Worm (Caenorhabditis elegans): ENCODE data around the gene hbl-1.

The hbl-1 gene

DNA sequence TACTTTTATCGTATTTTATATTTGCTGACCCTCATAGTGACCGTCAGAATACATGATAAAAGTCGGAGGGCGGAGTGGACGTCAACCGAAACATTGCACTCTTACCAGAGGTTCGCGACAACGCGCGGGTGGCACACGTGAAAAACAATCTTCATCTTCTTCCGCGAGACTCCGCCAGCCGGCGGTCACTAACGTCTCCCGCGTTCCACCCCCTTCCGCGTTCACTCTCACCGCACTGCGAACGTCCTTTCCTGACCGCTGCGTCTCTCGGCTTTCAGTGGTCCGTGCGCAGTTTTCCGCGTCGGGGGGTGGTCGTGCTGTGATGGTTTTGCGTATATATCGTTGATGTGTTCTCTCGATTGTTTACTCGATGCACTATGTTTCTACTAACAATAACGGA lies 3.8 kb upstream of the hbl-1 start (continued):
- TF ChIP-seq pax-1 (tag; optimal IDR thresholded peaks at IDR 0.05) (no peak), pha-2 (tag; optimal IDR thresholded peaks at IDR 0.05) (no peak), unc-55 (GFP tag; optimal IDR thresholded peaks at IDR 0.05) (peak; percentile 70), F13H6.1 (tag; optimal IDR thresholded peaks at IDR 0.05) (no peak), nhr-232 (tag; optimal IDR thresholded peaks at IDR 0.05) (peak; percentile 31), tbx-7 (tag; optimal IDR thresholded peaks at IDR 0.05) (no peak), ama-1 (optimal IDR thresholded peaks at IDR 0.05) (no peak), nhr-11 (tag; optimal IDR thresholded peaks at IDR 0.05) (no peak), C38D4.7 (GFP tag; optimal IDR thresholded peaks at IDR 0.05) (no peak), unc-86 (tag; optimal IDR thresholded peaks at IDR 0.05) (peak; percentile 49), sdc-2 (tag; optimal IDR thresholded peaks at IDR 0.05) (peak; percentile 64), ceh-18 (tag; optimal IDR thresholded peaks at IDR 0.05) (no peak), ceh-34 (tag; optimal IDR thresholded peaks at IDR 0.05) (peak; percentile 86), ceh-14 (tag; optimal IDR thresholded peaks at IDR 0.05) (no peak), ceh-22 (tag; optimal IDR thresholded peaks at IDR 0.05) (no peak), tbx-2 (tag; optimal IDR thresholded peaks at IDR 0.05) (peak; percentile 61), syd-9 (tag; optimal IDR thresholded peaks at IDR 0.05) (peak; percentile 76), lim-6 (tag; optimal IDR thresholded peaks at IDR 0.05) (no peak), sox-2 (GFP tag; IDR thresholded peaks at IDR 0.05) (no peak), ceh-31 (tag; optimal IDR thresholded peaks at IDR 0.05) (peak; percentile 51), zip-5 (tag; optimal IDR thresholded peaks at IDR 0.05) (no peak), sox-4 (tag; optimal IDR thresholded peaks at IDR 0.05) (no peak), rnt-1 (tag; optimal IDR thresholded peaks at IDR 0.05) (peak; percentile 80), pag-3 (tag; optimal IDR thresholded peaks at IDR 0.05; ENCODE audit: borderline replicate concordance) (no peak), ahr-1 (tag; optimal IDR thresholded peaks at IDR 0.05) (no peak), elt-2 (tag; optimal IDR thresholded peaks at IDR 0.05) (no peak), unc-42 (tag; optimal IDR thresholded peaks at IDR 0.05) (no peak), ceh-2 (tag; optimal IDR thresholded peaks at IDR 0.05) (peak; percentile 42)

DNA sequence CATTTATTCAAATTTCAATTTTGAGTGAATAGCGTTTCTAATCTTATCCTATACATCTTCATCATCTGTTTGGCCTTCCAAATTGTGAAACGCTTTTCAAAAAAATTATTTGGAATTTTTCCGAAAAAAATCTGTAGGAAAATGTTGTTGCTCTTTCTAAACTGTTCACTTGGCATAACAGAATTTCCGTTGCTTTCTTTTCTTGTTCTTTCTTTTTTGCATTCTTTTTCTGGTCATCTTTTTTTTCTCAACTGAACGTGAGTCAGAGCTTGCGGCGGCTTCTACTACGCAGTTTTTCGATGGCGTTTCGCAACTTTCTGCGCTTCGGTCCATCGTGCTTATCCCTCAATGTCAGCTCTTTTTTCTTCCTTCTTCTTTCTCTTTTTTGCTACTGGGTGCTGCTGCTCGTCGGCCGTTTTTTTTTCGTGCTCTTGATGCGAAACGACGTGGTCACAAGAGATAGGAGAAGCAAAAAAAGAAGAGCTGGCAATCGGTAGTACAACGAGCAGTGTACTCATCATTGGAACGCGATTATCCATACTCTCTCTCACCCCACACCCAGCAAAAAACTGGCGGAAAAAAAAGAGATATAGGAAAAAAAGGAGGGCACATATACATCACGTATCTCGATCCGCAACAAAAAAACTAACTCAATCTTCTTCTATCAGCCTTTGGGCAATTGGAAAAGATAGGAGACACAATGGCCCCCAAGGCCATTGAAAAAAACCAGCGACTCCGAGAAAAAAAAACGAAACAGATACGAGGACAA lies 2.1 kb upstream of the hbl-1 start:
- no peak for TF ChIP-seq ceh-9 (tag; optimal IDR thresholded peaks at IDR 0.05)
- TF ChIP-seq pha-4 (tag; optimal IDR thresholded peaks at IDR 0.05), result no peak
- no peak for TF ChIP-seq ceh-6 (GFP tag; optimal IDR thresholded peaks at IDR 0.05)
- no peak for TF ChIP-seq lin-11 (tag; optimal IDR thresholded peaks at IDR 0.05)
- no peak for TF ChIP-seq C38D4.7 (GFP tag; optimal IDR thresholded peaks at IDR 0.05)
- no peak for TF ChIP-seq che-1 (tag; optimal IDR thresholded peaks at IDR 0.05)
- no peak for TF ChIP-seq dve-1 (tag; optimal IDR thresholded peaks at IDR 0.05)
- no peak for TF ChIP-seq ceh-48 (tag; optimal IDR thresholded peaks at IDR 0.05)
- no peak for TF ChIP-seq nhr-232 (tag; optimal IDR thresholded peaks at IDR 0.05)
- TF ChIP-seq ets-4 (tag; optimal IDR thresholded peaks at IDR 0.05), result no peak
- TF ChIP-seq ceh-19 (GFP tag; optimal IDR thresholded peaks at IDR 0.05), result no peak
- no peak for TF ChIP-seq T23F11.4 (GFP tag; optimal IDR thresholded peaks at IDR 0.05)
- TF ChIP-seq tbx-7 (tag; optimal IDR thresholded peaks at IDR 0.05), result no peak
- TF ChIP-seq unc-86 (tag; optimal IDR thresholded peaks at IDR 0.05), result no peak
- TF ChIP-seq ceh-30 (tag; optimal IDR thresholded peaks at IDR 0.05), result no peak
- TF ChIP-seq F13H6.1 (tag; optimal IDR thresholded peaks at IDR 0.05), result no peak
- no peak for TF ChIP-seq ama-1 (optimal IDR thresholded peaks at IDR 0.05)
- TF ChIP-seq unc-42 (tag; optimal IDR thresholded peaks at IDR 0.05), result peak; percentile 39
- no peak for TF ChIP-seq ceh-14 (tag; optimal IDR thresholded peaks at IDR 0.05)
- TF ChIP-seq ceh-18 (tag; optimal IDR thresholded peaks at IDR 0.05), result peak; percentile 57
- TF ChIP-seq fkh-6 (tag; optimal IDR thresholded peaks at IDR 0.05), result no peak
- no peak for TF ChIP-seq unc-55 (GFP tag; optimal IDR thresholded peaks at IDR 0.05)
- TF ChIP-seq K02D7.2 (tag; optimal IDR thresholded peaks at IDR 0.05), result no peak
- TF ChIP-seq lim-6 (tag; optimal IDR thresholded peaks at IDR 0.05), result no peak
- peak; percentile 46 for TF ChIP-seq dmd-4 (tag; optimal IDR thresholded peaks at IDR 0.05; ENCODE audit: borderline replicate concordance)
- no peak for TF ChIP-seq npax-4 (tag; optimal IDR thresholded peaks at IDR 0.05)
